Worm (Caenorhabditis elegans) whole organism, L4 larva: Measurements from ENCODE around the gene acy-2.

Experiments
- F37D6.2 ChIP-seq: sonication (generic microtip); optimal IDR thresholded peaks from 2 replicates; lab custom pipeline; 2016; ENCODE audit warnings: mild to moderate bottlenecking, missing genetic modification characterization, missing compliant biosample characterization
- F44E2.7 ChIP-seq: fragments of 200-800 bp; sonication (Bioruptor generic); IDR thresholded peaks from 2 replicates; pipeline ENCODE4 v2.1.2; 2022; ENCODE audit warnings: missing genetic modification characterization, missing compliant biosample characterization
- R02D3.7 ChIP-seq: fragments of 150-350 bp; sonication (generic microtip); optimal IDR thresholded peaks from 3 replicates; lab custom pipeline; 2014; ENCODE audit warnings: missing biosample characterization, missing genetic modification characterization
- Y105C5A.15 ChIP-seq: fragments of 200-800 bp; sonication (Bioruptor generic); IDR thresholded peaks from 2 replicates; pipeline ENCODE4 v1.3.6; 2022; ENCODE audit warnings: missing genetic modification characterization, missing compliant biosample characterization
- Y48G9A.11 ChIP-seq: fragments of 200-800 bp; sonication (Bioruptor generic); IDR thresholded peaks from 2 replicates; pipeline ENCODE4 v1.3.6; 2022; ENCODE audit warnings: missing genetic modification reagents, missing genetic modification characterization, missing compliant biosample characterization
- ZK337.2 ChIP-seq: fragments of 200-800 bp; sonication (Bioruptor generic); IDR thresholded peaks from 2 replicates; pipeline ENCODE4 v1.3.6; 2022; ENCODE audit warnings: missing genetic modification reagents, missing genetic modification characterization, missing compliant biosample characterization
- aly-2 ChIP-seq: sonication (generic microtip); optimal IDR thresholded peaks from 2 replicates; lab custom pipeline; 2018; ENCODE audit warnings: missing biosample characterization, missing genetic modification characterization
- ama-1 ChIP-seq: fragments of 150-350 bp; optimal IDR thresholded peaks from 2 replicates; lab custom pipeline; 2014; ENCODE audit warnings: inconsistent platforms, mixed read lengths
- attf-4 ChIP-seq: sonication (generic microtip); optimal IDR thresholded peaks from 3 replicates; lab custom pipeline; 2017; ENCODE audit warnings: missing biosample characterization, missing genetic modification characterization
- ctbp-1 ChIP-seq: fragments of 200-800 bp; sonication (Bioruptor generic); IDR thresholded peaks from 2 replicates; pipeline ENCODE4 v1.3.6; 2022; ENCODE audit warnings: missing genetic modification reagents, missing genetic modification characterization, missing compliant biosample characterization
- daf-12 ChIP-seq: fragments of 150-350 bp; optimal IDR thresholded peaks from 2 replicates; lab custom pipeline; 2014; ENCODE audit warnings: missing biosample characterization, missing genetic modification reagents, missing genetic modification characterization
- daf-16 ChIP-seq, 3 experiments: sonication (generic microtip); optimal IDR thresholded peaks; 2 replicates each; lab custom pipeline; 2016 to 2017; ENCODE audit warnings: missing genetic modification characterization in 3 of 3, missing genetic modification reagents in 3 of 3, mild to moderate bottlenecking in 2 of 3, missing compliant biosample characterization in 2 of 3, missing biosample characterization in 1 of 3, moderate library complexity in 1 of 3
- daf-19 ChIP-seq: fragments of 200-800 bp; sonication (Bioruptor generic); conservative IDR thresholded peaks from 2 replicates; pipeline ENCODE4 v1.3.6; 2022; ENCODE audit warnings: missing genetic modification characterization, missing compliant biosample characterization
- dmd-6 ChIP-seq: fragments of 200-800 bp; sonication (Bioruptor generic); IDR thresholded peaks from 2 replicates; pipeline ENCODE4 v1.3.6; 2022; ENCODE audit warnings: missing genetic modification reagents, missing genetic modification characterization, missing compliant biosample characterization
- egl-43 ChIP-seq: fragments of 200-800 bp; sonication (Bioruptor generic); IDR thresholded peaks from 2 replicates; pipeline ENCODE4 v1.3.6; 2022; ENCODE audit warnings: missing genetic modification reagents, missing genetic modification characterization, missing compliant biosample characterization
- hlh-30 ChIP-seq: sonication (generic microtip); optimal IDR thresholded peaks from 2 replicates; lab custom pipeline; 2017; ENCODE audit warnings: antibody characterized with exemption, mild to moderate bottlenecking, missing genetic modification characterization, missing compliant biosample characterization; ENCODE audit not compliant: insufficient read depth
- hmg-1.1 ChIP-seq: fragments of 200-800 bp; sonication (Bioruptor generic); IDR thresholded peaks from 2 replicates; pipeline ENCODE4 v1.3.6; 2022; ENCODE audit warnings: missing genetic modification reagents, missing genetic modification characterization, missing compliant biosample characterization
- jun-1 ChIP-seq: fragments of 150-350 bp; optimal IDR thresholded peaks from 2 replicates; lab custom pipeline; 2014; ENCODE audit warnings: missing biosample characterization, missing genetic modification reagents, missing genetic modification characterization
- lim-7 ChIP-seq: fragments of 200-800 bp; sonication (Bioruptor generic); IDR thresholded peaks from 2 replicates; pipeline ENCODE4 v1.3.6; 2022; ENCODE audit warnings: missing genetic modification characterization, missing compliant biosample characterization
- lin-29 ChIP-seq: fragments of 200-800 bp; sonication (Bioruptor generic); IDR thresholded peaks from 2 replicates; pipeline ENCODE4 v1.3.6; 2022; ENCODE audit warnings: missing genetic modification reagents, missing genetic modification characterization, missing compliant biosample characterization
- lin-38 ChIP-seq: fragments of 200-800 bp; sonication (Bioruptor generic); IDR thresholded peaks from 2 replicates; pipeline ENCODE4 v1.3.6; 2022; ENCODE audit warnings: missing genetic modification reagents, missing genetic modification characterization, missing compliant biosample characterization
- lin-39 ChIP-seq: fragments of 150-350 bp; optimal IDR thresholded peaks from 2 replicates; lab custom pipeline; 2014; ENCODE audit warnings: missing biosample characterization, missing genetic modification reagents, missing genetic modification characterization
- lir-3 ChIP-seq: sonication (generic microtip); optimal IDR thresholded peaks from 2 replicates; lab custom pipeline; 2016; ENCODE audit warnings: mild to moderate bottlenecking, missing genetic modification characterization, missing compliant biosample characterization
- madf-9 ChIP-seq: fragments of 200-800 bp; sonication (Bioruptor generic); conservative IDR thresholded peaks from 2 replicates; pipeline ENCODE4 v1.3.6; 2022; ENCODE audit warnings: missing genetic modification reagents, missing genetic modification characterization, missing compliant biosample characterization
- mdt-29 ChIP-seq: fragments of 200-800 bp; sonication (Bioruptor generic); IDR thresholded peaks from 2 replicates; pipeline ENCODE4 v1.3.6; 2022; ENCODE audit warnings: missing genetic modification reagents, missing genetic modification characterization, missing compliant biosample characterization
- mxl-2 ChIP-seq: fragments of 200-800 bp; sonication (Bioruptor generic); conservative IDR thresholded peaks from 2 replicates; pipeline ENCODE4 v1.3.6; 2022; ENCODE audit warnings: missing genetic modification reagents, missing genetic modification characterization, missing compliant biosample characterization
- mxl-3 ChIP-seq: fragments of 200-800 bp; sonication (Bioruptor generic); optimal IDR thresholded peaks from 2 replicates; lab custom pipeline; 2018; ENCODE audit warnings: mild to moderate bottlenecking, missing genetic modification characterization, missing compliant biosample characterization
- nhr-10 ChIP-seq: fragments of 150-350 bp; optimal IDR thresholded peaks from 2 replicates; lab custom pipeline; 2014; ENCODE audit warnings: missing biosample characterization, missing genetic modification characterization
- nhr-25 ChIP-seq: sonication (generic microtip); optimal IDR thresholded peaks from 2 replicates; lab custom pipeline; 2017; ENCODE audit warnings: missing genetic modification characterization, mild to moderate bottlenecking, missing compliant biosample characterization, antibody characterized with exemption, moderate library complexity, borderline replicate concordance; ENCODE audit not compliant: insufficient read depth
- nhr-28 ChIP-seq: fragments of 150-350 bp; optimal IDR thresholded peaks from 2 replicates; lab custom pipeline; 2014; ENCODE audit warnings: missing biosample characterization, missing genetic modification characterization
- nhr-42 ChIP-seq: fragments of 200-800 bp; sonication (Bioruptor generic); IDR thresholded peaks from 2 replicates; pipeline ENCODE4 v1.3.6; 2022; ENCODE audit warnings: missing genetic modification characterization, missing compliant biosample characterization
- nhr-48 ChIP-seq: sonication (generic microtip); optimal IDR thresholded peaks from 2 replicates; lab custom pipeline; 2016; ENCODE audit warnings: mild to moderate bottlenecking, missing genetic modification characterization, missing compliant biosample characterization
- nhr-6 ChIP-seq: fragments of 150-350 bp; optimal IDR thresholded peaks from 2 replicates; lab custom pipeline; 2014; ENCODE audit warnings: missing biosample characterization, missing genetic modification characterization
- nhr-76 ChIP-seq: fragments of 150-350 bp; optimal IDR thresholded peaks from 2 replicates; lab custom pipeline; 2014; ENCODE audit warnings: missing biosample characterization, missing genetic modification characterization
- nhr-77 ChIP-seq: fragments of 150-350 bp; optimal IDR thresholded peaks from 2 replicates; lab custom pipeline; 2014; ENCODE audit warnings: missing biosample characterization, missing genetic modification characterization
- php-3 ChIP-seq: fragments of 200-800 bp; sonication (Bioruptor generic); IDR thresholded peaks from 2 replicates; pipeline ENCODE4 v1.3.6; 2022; ENCODE audit warnings: missing genetic modification reagents, missing genetic modification characterization, missing compliant biosample characterization
- pqm-1 ChIP-seq: sonication (generic microtip); optimal IDR thresholded peaks from 2 replicates; lab custom pipeline; 2017; ENCODE audit warnings: missing biosample characterization, missing genetic modification characterization
- rbr-2 ChIP-seq: sonication (generic microtip); optimal IDR thresholded peaks from 2 replicates; lab custom pipeline; 2016; ENCODE audit warnings: missing genotype, missing genetic modification characterization, missing compliant biosample characterization
- saeg-2 ChIP-seq: fragments of 200-800 bp; sonication (Bioruptor generic); IDR thresholded peaks from 2 replicates; pipeline ENCODE4 v1.3.6; 2022; ENCODE audit warnings: missing genetic modification reagents, missing genetic modification characterization, missing compliant biosample characterization
- sdz-12 ChIP-seq: fragments of 200-800 bp; sonication (Bioruptor generic); optimal IDR thresholded peaks from 2 replicates; lab custom pipeline; 2018; ENCODE audit warnings: mild to moderate bottlenecking, missing genetic modification characterization, missing compliant biosample characterization
- set-16 ChIP-seq: fragments of 200-800 bp; sonication (Bioruptor generic); IDR thresholded peaks from 2 replicates; pipeline ENCODE4 v1.3.6; 2022; ENCODE audit warnings: missing genetic modification reagents, missing genetic modification characterization, missing compliant biosample characterization
- skn-1 ChIP-seq: fragments of 150-350 bp; optimal IDR thresholded peaks from 2 replicates; lab custom pipeline; 2014; ENCODE audit warnings: missing biosample characterization, missing genetic modification characterization
- spr-1 ChIP-seq: sonication (generic microtip); optimal IDR thresholded peaks from 2 replicates; lab custom pipeline; 2016; ENCODE audit warnings: mild to moderate bottlenecking, missing genetic modification characterization, missing compliant biosample characterization
- unc-130 ChIP-seq: sonication (generic microtip); optimal IDR thresholded peaks from 2 replicates; lab custom pipeline; 2016; ENCODE audit warnings: missing genetic modification reagents, missing genetic modification characterization, missing compliant biosample characterization
- unc-39 ChIP-seq: sonication (generic microtip); optimal IDR thresholded peaks from 2 replicates; lab custom pipeline; 2017; ENCODE audit warnings: missing biosample characterization, missing genetic modification characterization
- vab-7 ChIP-seq: fragments of 200-800 bp; sonication (Bioruptor generic); IDR thresholded peaks from 2 replicates; pipeline ENCODE4 v1.3.6; 2022; ENCODE audit warnings: missing genetic modification reagents, missing genetic modification characterization, missing compliant biosample characterization
- zag-1 ChIP-seq: fragments of 150-350 bp; optimal IDR thresholded peaks from 2 replicates; lab custom pipeline; 2014; ENCODE audit warnings: missing biosample characterization, missing genetic modification characterization
- zfp-2 ChIP-seq: sonication (generic microtip); optimal IDR thresholded peaks from 2 replicates; lab custom pipeline; 2016; ENCODE audit warnings: mild to moderate bottlenecking, missing genetic modification characterization, missing compliant biosample characterization
- zfp-3 ChIP-seq: fragments of 200-800 bp; sonication (Bioruptor generic); conservative IDR thresholded peaks from 2 replicates; pipeline ENCODE4 v1.3.6; 2022; ENCODE audit warnings: missing genetic modification reagents, missing genetic modification characterization, missing compliant biosample characterization
- ztf-11 ChIP-seq: fragments of 150-350 bp; optimal IDR thresholded peaks from 2 replicates; lab custom pipeline; 2014; ENCODE audit warnings: missing biosample characterization, missing genetic modification characterization
- ztf-7 ChIP-seq: fragments of 150-350 bp; optimal IDR thresholded peaks from 2 replicates; lab custom pipeline; 2014; ENCODE audit warnings: missing biosample characterization, missing genetic modification characterization

The acy-2 gene

ce11 chrV:6022076-6022475, 46.3 kb downstream of the acy-2 start:
- peak; percentile 30 for TF ChIP-seq hlh-30 (tag; lab: Kevin White, UChicago)
- TF ChIP-seq nhr-48 (tag; lab: Kevin White, UChicago): peak; percentile 12
- no peak for TF ChIP-seq ztf-11

ce11 chrV:6030559-6030975, 54.7 kb downstream of the acy-2 start:
- no peak for TF ChIP-seq ztf-7
- TF ChIP-seq Y105C5A.15: no peak
- TF ChIP-seq vab-7: no peak
- TF ChIP-seq zfp-3 (GFP tag; lab: Robert Waterston, UW): no peak
- TF ChIP-seq aly-2: no peak
- TF ChIP-seq spr-1 (tag; lab: Kevin White, UChicago): no peak
- no peak for TF ChIP-seq nhr-77 (tag; lab: Kevin White, UChicago)
- TF ChIP-seq Y48G9A.11 (GFP tag; lab: Robert Waterston, UW): no peak
- TF ChIP-seq daf-19 (GFP tag; lab: Robert Waterston, UW): no peak
- no peak for TF ChIP-seq F44E2.7
- TF ChIP-seq nhr-76 (tag; lab: Kevin White, UChicago): no peak
- no peak for TF ChIP-seq sdz-12
- 0 out of 2 replicates have a peak, but pooled peaks have one; percentile 16 for TF ChIP-seq hmg-1.1
- TF ChIP-seq lir-3 (tag; lab: Kevin White, UChicago): no peak
- no peak for TF ChIP-seq mxl-2 (GFP tag; lab: Robert Waterston, UW)
- peak in 1 of 2 experiments; percentile 27 for TF ChIP-seq daf-16 (GFP tag; optimal IDR thresholded peaks at IDR 0.05; lab: Kevin White, UChicago)
- no peak for TF ChIP-seq daf-16 (tag; optimal IDR thresholded peaks at IDR 0.05; lab: Kevin White, UChicago)
- no peak for TF ChIP-seq egl-43 (GFP tag; lab: Robert Waterston, UW)
- TF ChIP-seq pqm-1 (tag; lab: Kevin White, UChicago): no peak
- no peak for TF ChIP-seq R02D3.7 (tag; lab: Kevin White, UChicago)
- TF ChIP-seq nhr-42 (GFP tag; lab: Robert Waterston, UW): no peak
- no peak for TF ChIP-seq set-16 (GFP tag; lab: Robert Waterston, UW)
- TF ChIP-seq dmd-6 (GFP tag; lab: Robert Waterston, UW): 0 out of 2 replicates have a peak, but pooled peaks have one; percentile 8
- TF ChIP-seq ama-1: no peak
- TF ChIP-seq lin-29 (GFP tag; lab: Robert Waterston, UW): no peak
- TF ChIP-seq daf-12 (tag; lab: Kevin White, UChicago): no peak
- peak; percentile 40 for TF ChIP-seq hlh-30 (tag; lab: Kevin White, UChicago)
- TF ChIP-seq madf-9 (GFP tag; lab: Robert Waterston, UW): no peak
- TF ChIP-seq nhr-6 (tag; lab: Kevin White, UChicago): no peak
- no peak for TF ChIP-seq F37D6.2
- no peak for TF ChIP-seq lim-7 (GFP tag; lab: Robert Waterston, UW)
- TF ChIP-seq ctbp-1 (GFP tag; lab: Robert Waterston, UW): 0 out of 2 replicates have a peak, but pooled peaks have one; percentile 65
- no peak for TF ChIP-seq zag-1
- no peak for TF ChIP-seq php-3 (GFP tag; lab: Robert Waterston, UW)
- no peak for TF ChIP-seq unc-39 (tag; lab: Kevin White, UChicago)
- TF ChIP-seq ZK337.2 (GFP tag; lab: Robert Waterston, UW): no peak
- TF ChIP-seq saeg-2 (GFP tag; lab: Robert Waterston, UW): no peak
- TF ChIP-seq mdt-29 (GFP tag; lab: Robert Waterston, UW): no peak
- no peak for TF ChIP-seq lin-39 (tag; lab: Kevin White, UChicago)
- no peak for TF ChIP-seq zfp-2 (tag; lab: Kevin White, UChicago)
- TF ChIP-seq skn-1 (tag; lab: Kevin White, UChicago): no peak
- no peak for TF ChIP-seq nhr-10 (tag; lab: Kevin White, UChicago)
- peak; percentile 11 for TF ChIP-seq nhr-28 (tag; lab: Kevin White, UChicago)
- TF ChIP-seq nhr-25: no peak
- no peak for TF ChIP-seq lin-38 (GFP tag; lab: Robert Waterston, UW)
- TF ChIP-seq jun-1 (tag; lab: Kevin White, UChicago): no peak
- no peak for TF ChIP-seq mxl-3 (GFP tag; lab: Kevin White, UChicago)
- no peak for TF ChIP-seq unc-130
- TF ChIP-seq attf-4 (tag; lab: Kevin White, UChicago): no peak
- TF ChIP-seq rbr-2 (tag; lab: Kevin White, UChicago): peak; percentile 47
